Worm (Caenorhabditis elegans): Measurements from ENCODE around the gene dsh-1.

DNA sequence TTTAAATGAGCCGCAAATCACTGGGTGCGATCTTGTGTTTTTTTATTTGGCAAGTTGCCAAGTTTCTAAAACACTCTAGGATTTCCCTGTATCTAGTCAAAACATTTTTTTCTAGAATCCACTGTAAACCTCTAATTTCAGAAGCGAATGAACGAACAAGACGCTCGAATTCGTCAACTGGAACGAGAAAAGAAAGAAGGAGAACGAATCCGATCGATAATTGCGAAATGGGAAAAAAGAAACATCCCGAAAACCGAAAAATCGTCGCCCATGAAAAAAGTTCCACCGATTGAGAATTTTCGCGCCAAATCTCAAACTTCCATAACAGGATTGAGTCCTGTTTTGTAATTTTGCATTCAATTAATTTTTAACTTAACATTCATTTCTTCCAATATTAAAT lies 48.2 kb downstream of the dsh-1 start:
- TF ChIP-seq pha-4 (GFP tag; IDR thresholded peaks at IDR 0.05) (no peak), pha-4 (tag; optimal IDR thresholded peaks at IDR 0.05) (no peak), lin-1 (GFP tag; IDR thresholded peaks at IDR 0.05) (no peak)

Data from whole organism, L4 larva.